Fruit fly (Drosophila melanogaster) whole organism, pupa: ENCODE results near the gene CG1677.

Source experiments
- CG10348 ChIP-seq: fragments of 200-800 bp; sonication (Bioruptor generic); IDR thresholded peaks from 2 replicates; pipeline ENCODE4 v1.3.6; 2022; ENCODE audit warnings: missing biosample characterization, missing genetic modification characterization
- CG12605 ChIP-seq: fragments of 200-800 bp; sonication (Bioruptor generic); IDR thresholded peaks from 2 replicates; pipeline ENCODE4 v1.3.6; 2022; ENCODE audit warnings: missing biosample characterization, missing genetic modification characterization
- CG13204 ChIP-seq: fragments of 200-800 bp; sonication (Bioruptor generic); optimal IDR thresholded peaks from 2 replicates; lab custom pipeline; 2018; ENCODE audit warnings: missing biosample characterization, mild to moderate bottlenecking, missing genetic modification characterization, moderate library complexity
- CG17806 ChIP-seq: fragments of 200-800 bp; sonication (Bioruptor generic); optimal IDR thresholded peaks from 2 replicates; lab custom pipeline; 2018; ENCODE audit warnings: missing biosample characterization, mild to moderate bottlenecking, missing genetic modification characterization, moderate library complexity
- CG32121 ChIP-seq: fragments of 200-800 bp; sonication (Bioruptor generic); IDR thresholded peaks from 2 replicates; pipeline ENCODE4 v1.3.6; 2022; ENCODE audit warnings: missing biosample characterization, missing genetic modification characterization
- CG34367 ChIP-seq: fragments of 200-800 bp; sonication (Bioruptor generic); optimal IDR thresholded peaks from 2 replicates; lab custom pipeline; 2018; ENCODE audit warnings: missing biosample characterization, mild to moderate bottlenecking, missing genetic modification characterization
- CG8159 ChIP-seq: fragments of 200-800 bp; sonication (Bioruptor generic); optimal IDR thresholded peaks from 3 replicates; lab custom pipeline; 2018; ENCODE audit warnings: missing biosample characterization, mild to moderate bottlenecking, missing genetic modification characterization, moderate library complexity
- CG9948 ChIP-seq: fragments of 200-800 bp; sonication (Bioruptor generic); optimal IDR thresholded peaks from 2 replicates; lab custom pipeline; 2018; ENCODE audit warnings: missing biosample characterization, mild to moderate bottlenecking, missing genetic modification characterization, moderate library complexity
- D1 ChIP-seq: fragments of 200-800 bp; sonication (Bioruptor generic); optimal IDR thresholded peaks from 2 replicates; lab custom pipeline; 2018; ENCODE audit warnings: missing biosample characterization, mild to moderate bottlenecking, missing genetic modification characterization, moderate library complexity
- EcR ChIP-seq: fragments of 200-800 bp; sonication (Bioruptor generic); optimal IDR thresholded peaks from 3 replicates; lab custom pipeline; 2019; ENCODE audit warnings: missing biosample characterization, missing genetic modification characterization, mild to moderate bottlenecking, moderate library complexity, missing genetic modification reagents
- fd96Ca ChIP-seq: fragments of 200-800 bp; sonication (Bioruptor generic); IDR thresholded peaks from 3 replicates; pipeline ENCODE4 v1.3.6; 2022; ENCODE audit warnings: missing biosample characterization, missing genetic modification characterization
- gl ChIP-seq: fragments of 200-800 bp; sonication (Bioruptor generic); optimal IDR thresholded peaks from 2 replicates; lab custom pipeline; 2018; ENCODE audit warnings: missing biosample characterization, mild to moderate bottlenecking, missing genetic modification characterization
- rn ChIP-seq: fragments of 200-800 bp; sonication (Bioruptor generic); IDR thresholded peaks from 2 replicates; pipeline ENCODE4 v1.3.6; 2022; ENCODE audit warnings: missing biosample characterization, missing genetic modification characterization

dm6 chrX:7342998-7343397, 62.6 kb downstream of the CG1677 start:
- TF ChIP-seq D1 (tag; lab: Kevin White, UChicago) (no peak), EcR (GFP tag; lab: Kevin White, UChicago) (no peak), CG12605 (GFP tag; lab: Robert Waterston, UW) (no peak), rn (GFP tag; lab: Robert Waterston, UW) (no peak), CG10348 (no peak), CG32121 (no peak), CG9948 (tag; lab: Kevin White, UChicago) (no peak), CG8159 (no peak), fd96Ca (GFP tag; lab: Robert Waterston, UW) (no peak), CG17806 (tag; lab: Kevin White, UChicago) (no peak), CG34367 (tag; lab: Kevin White, UChicago) (no peak), gl (no peak), CG13204 (GFP tag; lab: Kevin White, UChicago) (no peak)
